Fruit fly (Drosophila melanogaster) whole organism, embryonic: ENCODE measurements around the gene D12.

Experiments used
- CG1024 ChIP-seq: fragments of 200-800 bp; sonication (Bioruptor generic); IDR thresholded peaks from 2 replicates; pipeline ENCODE4 v1.3.6; 2022; ENCODE audit warnings: missing biosample characterization, missing genetic modification characterization
- CG10321 ChIP-seq: fragments of 200-800 bp; sonication (Bioruptor generic); IDR thresholded peaks from 2 replicates; pipeline ENCODE4 v1.3.6; 2022; ENCODE audit warnings: missing biosample characterization, missing genetic modification characterization
- CG11247 ChIP-seq: fragments of 200-800 bp; sonication (Bioruptor generic); IDR thresholded peaks from 2 replicates; pipeline ENCODE4 v1.3.6; 2022; ENCODE audit warnings: missing biosample characterization, missing genetic modification characterization
- CG12744 ChIP-seq: fragments of 200-800 bp; sonication (Bioruptor generic); optimal IDR thresholded peaks from 2 replicates; lab custom pipeline; 2016; ENCODE audit warnings: missing biosample characterization, missing genetic modification characterization
- CG15269 ChIP-seq: fragments of 200-800 bp; sonication (Bioruptor generic); optimal IDR thresholded peaks from 2 replicates; lab custom pipeline; 2018; ENCODE audit warnings: missing biosample characterization, mild to moderate bottlenecking, missing genetic modification characterization, moderate library complexity
- CG15601 ChIP-seq: fragments of 200-800 bp; sonication (Bioruptor generic); optimal IDR thresholded peaks from 3 replicates; lab custom pipeline; 2019; ENCODE audit warnings: missing biosample characterization, mild to moderate bottlenecking, missing genetic modification characterization, moderate library complexity
- CG17361 ChIP-seq: fragments of 200-800 bp; sonication (Bioruptor generic); IDR thresholded peaks from 3 replicates; pipeline ENCODE4 v1.3.6; 2022; ENCODE audit warnings: missing biosample characterization, missing genetic modification characterization
- CG2875 ChIP-seq: fragments of 200-800 bp; sonication (Bioruptor generic); optimal IDR thresholded peaks from 2 replicates; lab custom pipeline; 2017; ENCODE audit warnings: missing biosample characterization, mild to moderate bottlenecking, missing genetic modification characterization, missing genetic modification reagents
- CG32532 ChIP-seq: fragments of 200-800 bp; sonication (Bioruptor generic); IDR thresholded peaks from 2 replicates; pipeline ENCODE4 v1.3.6; 2022; ENCODE audit warnings: missing biosample characterization, missing genetic modification characterization
- CG3838 ChIP-seq: fragments of 200-800 bp; sonication (Bioruptor generic); optimal IDR thresholded peaks from 3 replicates; lab custom pipeline; 2016; ENCODE audit warnings: missing biosample characterization, missing genetic modification characterization
- CG5953 ChIP-seq: fragments of 200-800 bp; sonication (Bioruptor generic); IDR thresholded peaks from 2 replicates; pipeline ENCODE4 v1.3.6; 2022; ENCODE audit warnings: missing biosample characterization, missing genetic modification characterization
- CG6791 ChIP-seq: fragments of 200-800 bp; sonication (Bioruptor generic); IDR thresholded peaks from 3 replicates; pipeline ENCODE4 v1.3.6; 2022; ENCODE audit warnings: missing biosample characterization, missing genetic modification characterization; ENCODE audit not compliant: partially characterized antibody
- CG6813 ChIP-seq: fragments of 200-800 bp; sonication (Bioruptor generic); optimal IDR thresholded peaks from 2 replicates; lab custom pipeline; 2017; ENCODE audit warnings: missing biosample characterization, missing genetic modification characterization, mild to moderate bottlenecking, moderate library complexity, missing genetic modification reagents
- CG6854 ChIP-seq: fragments of 200-800 bp; sonication (Bioruptor generic); optimal IDR thresholded peaks from 3 replicates; lab custom pipeline; 2017; ENCODE audit warnings: missing biosample characterization, mild to moderate bottlenecking, missing genetic modification characterization
- CG7372 ChIP-seq: fragments of 200-800 bp; sonication (Bioruptor generic); IDR thresholded peaks from 2 replicates; pipeline ENCODE4 v1.3.6; 2022; ENCODE audit warnings: missing biosample characterization, missing genetic modification characterization
- CG7963 ChIP-seq: fragments of 200-800 bp; sonication (Bioruptor generic); IDR thresholded peaks from 3 replicates; pipeline ENCODE4 v1.3.6; 2022; ENCODE audit warnings: missing biosample characterization, missing genetic modification characterization; ENCODE audit not compliant: partially characterized antibody
- CG8478 ChIP-seq: fragments of >200 bp; optimal IDR thresholded peaks from 2 replicates; lab custom pipeline; 2018
- CG9932 ChIP-seq: fragments of 200-800 bp; sonication (Bioruptor generic); IDR thresholded peaks from 2 replicates; pipeline ENCODE4 v1.3.6; 2022; ENCODE audit warnings: missing biosample characterization, missing genetic modification characterization
- Camta ChIP-seq: fragments of 200-800 bp; sonication (Bioruptor generic); optimal IDR thresholded peaks from 2 replicates; lab custom pipeline; 2016; ENCODE audit warnings: missing biosample characterization, missing genetic modification characterization
- Chrac-16 ChIP-seq: fragments of 200-800 bp; sonication (Bioruptor generic); optimal IDR thresholded peaks from 3 replicates; lab custom pipeline; 2016; ENCODE audit warnings: missing biosample characterization, missing genetic modification characterization
- Dbx ChIP-seq: fragments of 200-800 bp; sonication (Bioruptor generic); IDR thresholded peaks from 3 replicates; pipeline ENCODE4 v1.3.6; 2022; ENCODE audit warnings: missing biosample characterization, missing genetic modification characterization
- E2f2 ChIP-seq: fragments of 200-800 bp; sonication (Bioruptor generic); IDR thresholded peaks from 2 replicates; pipeline ENCODE4 v1.3.6; 2022; ENCODE audit warnings: missing biosample characterization, missing genetic modification characterization
- Ets97D ChIP-seq: fragments of 200-800 bp; sonication (Bioruptor generic); optimal IDR thresholded peaks from 3 replicates; lab custom pipeline; 2016; ENCODE audit warnings: missing biosample characterization, missing genetic modification characterization
- Med ChIP-seq: fragments of 200-800 bp; sonication (Bioruptor generic); peaks from one replicate; lab custom pipeline; 2016; ENCODE audit warnings: missing biosample characterization, missing genetic modification characterization, mild to moderate bottlenecking, inconsistent platforms, moderate library complexity
- Nf-YC ChIP-seq: fragments of 200-800 bp; optimal IDR thresholded peaks from 3 replicates; lab custom pipeline; 2019; ENCODE audit warnings: missing biosample characterization, mild to moderate bottlenecking, missing genetic modification characterization, moderate library complexity
- Pdp1 ChIP-seq, 2 experiments: fragments of 200-800 bp; sonication (Bioruptor generic); optimal IDR thresholded peaks; 3 replicates each; lab custom pipeline; 2016; ENCODE audit warnings: missing biosample characterization in 2 of 2, missing genetic modification characterization in 2 of 2, mild to moderate bottlenecking in 1 of 2, moderate library complexity in 1 of 2
- Rx ChIP-seq: fragments of 200-800 bp; sonication (Bioruptor generic); IDR thresholded peaks from 2 replicates; pipeline ENCODE4 v1.3.6; 2022; ENCODE audit warnings: missing biosample characterization, missing genetic modification characterization
- Trl ChIP-seq, 3 experiments: fragments of >200 bp in 2 of 3; fragments of 200-800 bp in 1 of 3; sonication (Bioruptor generic) in 1 of 3; optimal IDR thresholded peaks; 2 replicates in 1 of 3; 3 replicates in 2 of 3; lab custom pipeline; 2016 to 2017; ENCODE audit warnings: missing biosample characterization in 1 of 3, missing genetic modification characterization in 1 of 3
- ase ChIP-seq: fragments of 200-800 bp; sonication (Bioruptor generic); IDR thresholded peaks from 3 replicates; pipeline ENCODE4 v1.3.6; 2022; ENCODE audit warnings: missing biosample characterization, missing genetic modification characterization
- bab2 ChIP-seq: fragments of 200-800 bp; sonication (Bioruptor generic); optimal IDR thresholded peaks from 2 replicates; lab custom pipeline; 2016; ENCODE audit warnings: missing biosample characterization, missing genetic modification characterization
- bcd ChIP-seq: fragments of 200-800 bp; sonication (Bioruptor generic); optimal IDR thresholded peaks from 2 replicates; lab custom pipeline; 2017; ENCODE audit warnings: missing biosample characterization, mild to moderate bottlenecking, missing genetic modification characterization
- chn ChIP-seq: fragments of 200-800 bp; sonication (Bioruptor generic); optimal IDR thresholded peaks from 2 replicates; lab custom pipeline; 2016; ENCODE audit warnings: missing biosample characterization, missing genetic modification characterization
- eyg ChIP-seq: fragments of 200-800 bp; sonication (Bioruptor generic); optimal IDR thresholded peaks from 3 replicates; lab custom pipeline; 2016; ENCODE audit warnings: missing biosample characterization, missing genetic modification characterization
- ftz-f1 ChIP-seq: fragments of 200-800 bp; sonication (Bioruptor generic); optimal IDR thresholded peaks from 2 replicates; lab custom pipeline; 2016; ENCODE audit warnings: missing biosample characterization, missing genetic modification characterization
- grn ChIP-seq: fragments of 200-800 bp; sonication (Bioruptor generic); optimal IDR thresholded peaks from 3 replicates; lab custom pipeline; 2017; ENCODE audit warnings: missing biosample characterization, missing genetic modification characterization
- hbn ChIP-seq: fragments of 200-800 bp; sonication (Bioruptor generic); IDR thresholded peaks from 2 replicates; pipeline ENCODE4 v1.3.6; 2022; ENCODE audit warnings: missing biosample characterization, missing genetic modification characterization; ENCODE audit not compliant: partially characterized antibody
- insv ChIP-seq, 2 experiments: fragments of 200-800 bp; sonication (Bioruptor generic); optimal IDR thresholded peaks; 3 replicates each; lab custom pipeline; 2016 to 2018; ENCODE audit warnings: missing biosample characterization in 2 of 2, missing genetic modification characterization in 2 of 2
- jing ChIP-seq: fragments of 200-800 bp; sonication (Bioruptor generic); optimal IDR thresholded peaks from 2 replicates; lab custom pipeline; 2018; ENCODE audit warnings: missing biosample characterization, mild to moderate bottlenecking, missing genetic modification characterization
- klu ChIP-seq: fragments of 200-800 bp; sonication (Bioruptor generic); IDR thresholded peaks from 2 replicates; pipeline ENCODE4 v1.3.6; 2022; ENCODE audit warnings: missing biosample characterization, missing genetic modification characterization
- lov ChIP-seq, 2 experiments: fragments of 200-800 bp in 1 of 2; fragments of >200 bp in 1 of 2; sonication (Bioruptor generic) in 1 of 2; IDR thresholded peaks in 1 of 2; optimal IDR thresholded peaks in 1 of 2; 2 replicates in 1 of 2; 3 replicates in 1 of 2; pipeline versions ENCODE4 v1.3.6 to Lab custom; 2017 to 2022; ENCODE audit warnings: missing biosample characterization in 1 of 2, missing genetic modification characterization in 1 of 2
- mam ChIP-seq: fragments of 200-800 bp; sonication (Bioruptor generic); optimal IDR thresholded peaks from 3 replicates; lab custom pipeline; 2016; ENCODE audit warnings: missing biosample characterization, missing genetic modification characterization
- mld ChIP-seq: fragments of 200-800 bp; sonication (Bioruptor generic); IDR thresholded peaks from 3 replicates; pipeline ENCODE4 v1.3.6; 2022; ENCODE audit warnings: missing biosample characterization, missing genetic modification characterization; ENCODE audit not compliant: partially characterized antibody
- nerfin-1 ChIP-seq: fragments of 200-800 bp; sonication (Bioruptor generic); optimal IDR thresholded peaks from 3 replicates; lab custom pipeline; 2019; ENCODE audit warnings: missing biosample characterization, mild to moderate bottlenecking, missing genetic modification characterization, moderate library complexity
- nmo ChIP-seq: fragments of 200-800 bp; sonication (Bioruptor generic); optimal IDR thresholded peaks from 2 replicates; lab custom pipeline; 2018; ENCODE audit warnings: missing biosample characterization, mild to moderate bottlenecking, missing genetic modification characterization, moderate library complexity
- pros ChIP-seq: fragments of 200-800 bp; sonication (Bioruptor generic); optimal IDR thresholded peaks from 3 replicates; lab custom pipeline; 2019; ENCODE audit warnings: missing biosample characterization, mild to moderate bottlenecking, missing genetic modification characterization, moderate library complexity
- run ChIP-seq: fragments of 200-800 bp; sonication (Bioruptor generic); optimal IDR thresholded peaks from 3 replicates; lab custom pipeline; 2018; ENCODE audit warnings: missing biosample characterization, mild to moderate bottlenecking, missing genetic modification characterization
- shn ChIP-seq: fragments of 200-800 bp; sonication (Bioruptor generic); optimal IDR thresholded peaks from 3 replicates; lab custom pipeline; 2016; ENCODE audit warnings: missing biosample characterization, missing genetic modification characterization
- sr ChIP-seq: fragments of 200-800 bp; sonication (Bioruptor generic); IDR thresholded peaks from 3 replicates; pipeline ENCODE4 v1.3.6; 2022; ENCODE audit warnings: missing biosample characterization, missing genetic modification characterization
- toy ChIP-seq: fragments of 200-800 bp; sonication (Bioruptor generic); IDR thresholded peaks from 2 replicates; pipeline ENCODE4 v1.3.6; 2022; ENCODE audit warnings: missing biosample characterization, missing genetic modification characterization
- twi ChIP-seq: fragments of 200-800 bp; optimal IDR thresholded peaks from 2 replicates; lab custom pipeline; 2019; ENCODE audit warnings: missing biosample characterization, mild to moderate bottlenecking, missing genetic modification characterization, moderate library complexity

D12 gene

dm6 chr2L:8384108-8384601, 53.0 kb downstream of the D12 start, which contains the start of the genes Dad1 and CG13384 (continued):
- no peak for TF ChIP-seq ftz-f1 (GFP tag; lab: Kevin White, UChicago)
- TF ChIP-seq CG9932 (GFP tag; lab: Robert Waterston, UW), result peak; percentile 97
- TF ChIP-seq CG3838 (GFP tag; lab: Kevin White, UChicago), result peak; percentile 60
- TF ChIP-seq eyg (GFP tag; lab: Kevin White, UChicago), result no peak
- peak; percentile 69 for TF ChIP-seq mam (GFP tag; lab: Kevin White, UChicago)
- no peak for TF ChIP-seq CG7963
- peak; percentile 96 for TF ChIP-seq CG15269 (tag; lab: Kevin White, UChicago)
- peak; percentile 77 for TF ChIP-seq CG12744
- peak; percentile 49 to 74 for TF ChIP-seq Pdp1 (GFP tag; optimal IDR thresholded peaks at IDR 0.05; lab: Kevin White, UChicago)
- TF ChIP-seq CG7372 (GFP tag; lab: Robert Waterston, UW), result peak; percentile 91
- peak; percentile 90 for TF ChIP-seq twi
- peak; percentile 35 for TF ChIP-seq shn (GFP tag; lab: Kevin White, UChicago)
- no peak for TF ChIP-seq lov (optimal IDR thresholded peaks at IDR 0.05; lab: Kevin White, UChicago)
- no peak for TF ChIP-seq lov (GFP tag; IDR thresholded peaks at IDR 0.05; lab: Robert Waterston, UW)
- TF ChIP-seq chn (GFP tag; lab: Kevin White, UChicago), result peak; percentile 68
- peak; percentile 86 for TF ChIP-seq CG11247
- TF ChIP-seq CG10321 (GFP tag; lab: Robert Waterston, UW), result peak; percentile 79
- TF ChIP-seq CG2875 (GFP tag; lab: Kevin White, UChicago), result peak; percentile 66
- no peak for TF ChIP-seq mld (GFP tag; lab: Robert Waterston, UW)
- peak; percentile 98 for TF ChIP-seq CG17361 (GFP tag; lab: Robert Waterston, UW)
- peak; percentile 93 for TF ChIP-seq Dbx
- peak; percentile 90 for TF ChIP-seq nerfin-1
- peak; percentile 84 for TF ChIP-seq CG6813
- peak; percentile 58; the same call in 1 of the 2 replicates for TF ChIP-seq CG5953
- no peak for TF ChIP-seq jing (GFP tag; lab: Kevin White, UChicago)
- peak; percentile 83 for TF ChIP-seq run (tag; lab: Kevin White, UChicago)
- no peak for TF ChIP-seq Trl (optimal IDR thresholded peaks at IDR 0.05; lab: Kevin White, UChicago)
- peak; percentile 55 for TF ChIP-seq Trl (GFP tag; optimal IDR thresholded peaks at IDR 0.05; lab: Kevin White, UChicago)
- TF ChIP-seq CG6854 (GFP tag; lab: Kevin White, UChicago), result peak; percentile 88
- peak; percentile 63 for TF ChIP-seq bab2
- TF ChIP-seq Camta (GFP tag; lab: Kevin White, UChicago), result peak; percentile 56
- TF ChIP-seq sr, result no peak
- TF ChIP-seq klu (GFP tag; lab: Robert Waterston, UW), result peak; percentile 89
- TF ChIP-seq pros, result peak; percentile 78
- TF ChIP-seq toy (GFP tag; lab: Robert Waterston, UW), result peak; percentile 81
- peak; percentile 91 for TF ChIP-seq Nf-YC (tag; lab: Kevin White, UChicago)
- peak in 1 of 2 experiments; percentile 64 for TF ChIP-seq insv (GFP tag; optimal IDR thresholded peaks at IDR 0.05; lab: Kevin White, UChicago)
- TF ChIP-seq E2f2, result peak; percentile 71
- peak; percentile 46 for TF ChIP-seq grn
- TF ChIP-seq hbn (GFP tag; lab: Robert Waterston, UW), result no peak; the same call in 1 of the 2 replicates
- TF ChIP-seq CG8478 (lab: Kevin White, UChicago), result no peak
- TF ChIP-seq nmo (GFP tag; lab: Kevin White, UChicago), result peak; percentile 96
- peak; percentile 55 for TF ChIP-seq Ets97D (GFP tag; lab: Kevin White, UChicago)
- peak; percentile 60; the same call in 1 of the 2 replicates for TF ChIP-seq CG1024 (GFP tag; lab: Robert Waterston, UW)
- TF ChIP-seq Rx (GFP tag; lab: Robert Waterston, UW), result peak; percentile 58
- TF ChIP-seq CG32532 (GFP tag; lab: Robert Waterston, UW), result peak; percentile 96
- TF ChIP-seq CG6791 (GFP tag; lab: Robert Waterston, UW), result no peak; the same call in 2 of the 3 replicates
- TF ChIP-seq Chrac-16 (GFP tag; lab: Kevin White, UChicago), result peak; percentile 91
- TF ChIP-seq Med (GFP tag; lab: Kevin White, UChicago), result peak; percentile 78
- TF ChIP-seq bcd (GFP tag; lab: Kevin White, UChicago), result peak; percentile 92
- TF ChIP-seq CG15601, result peak; percentile 91
- TF ChIP-seq ase (GFP tag; lab: Robert Waterston, UW), result peak; percentile 76; the same call in 2 of the 3 replicates
